Fruit fly (Drosophila melanogaster) whole organism, embryonic: ENCODE measurements around the gene CG34461.

Source experiments
- Abd-B ChIP-seq: fragments of 200-800 bp; sonication (Bioruptor generic); optimal IDR thresholded peaks from 2 replicates; lab custom pipeline; 2018; ENCODE audit warnings: missing biosample characterization, mild to moderate bottlenecking, missing genetic modification characterization, moderate library complexity
- Atf6 ChIP-seq: fragments of 200-800 bp; sonication (Bioruptor generic); IDR thresholded peaks from 2 replicates; pipeline ENCODE4 v1.3.6; 2022; ENCODE audit warnings: missing biosample characterization, missing genetic modification characterization
- CG10147 ChIP-seq: fragments of 200-800 bp; sonication (Bioruptor generic); optimal IDR thresholded peaks from 2 replicates; lab custom pipeline; 2019; ENCODE audit warnings: missing biosample characterization, mild to moderate bottlenecking, missing genetic modification characterization, moderate library complexity
- CG11504 ChIP-seq: fragments of 200-800 bp; sonication (Bioruptor generic); optimal IDR thresholded peaks from 3 replicates; lab custom pipeline; 2019; ENCODE audit warnings: missing biosample characterization, mild to moderate bottlenecking, missing genetic modification characterization, moderate library complexity
- CG12155 ChIP-seq: fragments of 200-800 bp; sonication (Bioruptor generic); optimal IDR thresholded peaks from 3 replicates; lab custom pipeline; 2016; ENCODE audit warnings: missing biosample characterization, missing genetic modification characterization
- CG12236 ChIP-seq: fragments of 200-800 bp; sonication (Bioruptor generic); optimal IDR thresholded peaks from 2 replicates; lab custom pipeline; 2016; ENCODE audit warnings: missing biosample characterization, missing genetic modification characterization
- CG12391 ChIP-seq: fragments of 200-800 bp; sonication (Bioruptor generic); optimal IDR thresholded peaks from 3 replicates; lab custom pipeline; 2018; ENCODE audit warnings: missing biosample characterization, mild to moderate bottlenecking, missing genetic modification characterization, moderate library complexity
- CG12659 ChIP-seq: fragments of 200-800 bp; sonication (Bioruptor generic); optimal IDR thresholded peaks from 3 replicates; lab custom pipeline; 2017; ENCODE audit warnings: mild to moderate bottlenecking, missing biosample characterization, missing genetic modification reagents, missing genetic modification characterization
- CG13424 ChIP-seq: fragments of 200-800 bp; sonication (Bioruptor generic); optimal IDR thresholded peaks from 2 replicates; lab custom pipeline; 2019; ENCODE audit warnings: missing biosample characterization, mild to moderate bottlenecking, missing genetic modification characterization, moderate library complexity
- CG17361 ChIP-seq: fragments of 200-800 bp; sonication (Bioruptor generic); IDR thresholded peaks from 3 replicates; pipeline ENCODE4 v1.3.6; 2022; ENCODE audit warnings: missing biosample characterization, missing genetic modification characterization
- CG18764 ChIP-seq: fragments of 200-800 bp; sonication (Bioruptor generic); optimal IDR thresholded peaks from 3 replicates; lab custom pipeline; 2016; ENCODE audit warnings: missing biosample characterization, missing genetic modification characterization
- CG2678 ChIP-seq: fragments of 200-800 bp; sonication (Bioruptor generic); optimal IDR thresholded peaks from 3 replicates; lab custom pipeline; 2019; ENCODE audit warnings: missing biosample characterization, mild to moderate bottlenecking, missing genetic modification characterization, moderate library complexity
- CG30020 ChIP-seq: fragments of 200-800 bp; optimal IDR thresholded peaks from 2 replicates; lab custom pipeline; 2019; ENCODE audit warnings: missing biosample characterization, mild to moderate bottlenecking, missing genetic modification characterization, moderate library complexity
- CG30403 ChIP-seq: fragments of 200-800 bp; sonication (Bioruptor generic); optimal IDR thresholded peaks from 3 replicates; lab custom pipeline; 2016; ENCODE audit warnings: missing biosample characterization, missing genetic modification characterization
- CG31441 ChIP-seq: fragments of 200-800 bp; sonication (Bioruptor generic); IDR thresholded peaks from 2 replicates; pipeline ENCODE4 v1.3.6; 2022; ENCODE audit warnings: missing biosample characterization, missing genetic modification characterization
- CG32772 ChIP-seq: fragments of 200-800 bp; sonication (Bioruptor generic); IDR thresholded peaks from 2 replicates; pipeline ENCODE4 v1.3.6; 2022; ENCODE audit warnings: missing biosample characterization, missing genetic modification characterization
- CG3281 ChIP-seq: fragments of 200-800 bp; sonication (Bioruptor generic); optimal IDR thresholded peaks from 3 replicates; lab custom pipeline; 2017; ENCODE audit warnings: missing biosample characterization, mild to moderate bottlenecking, missing genetic modification characterization
- CG33213 ChIP-seq: fragments of 200-800 bp; sonication (Bioruptor generic); optimal IDR thresholded peaks from 3 replicates; lab custom pipeline; 2016; ENCODE audit warnings: missing biosample characterization, missing genetic modification characterization
- CG5245 ChIP-seq: fragments of 200-800 bp; sonication (Bioruptor generic); optimal IDR thresholded peaks from 3 replicates; lab custom pipeline; 2016; ENCODE audit warnings: missing biosample characterization, missing genetic modification characterization
- CG9932 ChIP-seq: fragments of 200-800 bp; sonication (Bioruptor generic); IDR thresholded peaks from 2 replicates; pipeline ENCODE4 v1.3.6; 2022; ENCODE audit warnings: missing biosample characterization, missing genetic modification characterization
- CoRest ChIP-seq: fragments of 200-800 bp; sonication (Bioruptor generic); optimal IDR thresholded peaks from 3 replicates; lab custom pipeline; 2018; ENCODE audit warnings: missing biosample characterization, mild to moderate bottlenecking, missing genetic modification characterization, moderate library complexity
- Dek ChIP-seq: fragments of 200-800 bp; sonication (Bioruptor generic); optimal IDR thresholded peaks from 3 replicates; lab custom pipeline; 2019; ENCODE audit warnings: missing biosample characterization, mild to moderate bottlenecking, missing genetic modification characterization, moderate library complexity
- Hr3 ChIP-seq: fragments of 200-800 bp; sonication (Bioruptor generic); optimal IDR thresholded peaks from 3 replicates; lab custom pipeline; 2016; ENCODE audit warnings: missing biosample characterization, missing genetic modification characterization
- Hr51 ChIP-seq, 2 experiments: fragments of 200-800 bp; sonication (Bioruptor generic); optimal IDR thresholded peaks; 2 replicates in 1 of 2; 3 replicates in 1 of 2; lab custom pipeline; 2016 to 2018; ENCODE audit warnings: missing biosample characterization in 2 of 2, missing genetic modification characterization in 2 of 2, mild to moderate bottlenecking in 1 of 2, moderate library complexity in 1 of 2
- Hsf ChIP-seq: fragments of 200-800 bp; sonication (Bioruptor generic); optimal IDR thresholded peaks from 3 replicates; lab custom pipeline; 2016; ENCODE audit warnings: missing biosample characterization, missing genetic modification characterization
- Myb ChIP-seq: fragments of 200-800 bp; sonication (Bioruptor generic); optimal IDR thresholded peaks from 2 replicates; lab custom pipeline; 2016; ENCODE audit warnings: missing biosample characterization, missing genetic modification characterization
- NfI ChIP-seq: fragments of 200-800 bp; sonication (Bioruptor generic); optimal IDR thresholded peaks from 3 replicates; lab custom pipeline; 2018; ENCODE audit warnings: missing biosample characterization, mild to moderate bottlenecking, missing genetic modification characterization, moderate library complexity
- Sox102F ChIP-seq: fragments of 200-800 bp; sonication (Bioruptor generic); optimal IDR thresholded peaks from 2 replicates; lab custom pipeline; 2018; ENCODE audit warnings: missing biosample characterization, mild to moderate bottlenecking, missing genetic modification characterization, moderate library complexity
- ase ChIP-seq: fragments of 200-800 bp; sonication (Bioruptor generic); IDR thresholded peaks from 3 replicates; pipeline ENCODE4 v1.3.6; 2022; ENCODE audit warnings: missing biosample characterization, missing genetic modification characterization
- az2 ChIP-seq: fragments of 200-800 bp; sonication (Bioruptor generic); optimal IDR thresholded peaks from 3 replicates; lab custom pipeline; 2016; ENCODE audit warnings: missing biosample characterization, missing genetic modification characterization
- chinmo ChIP-seq: fragments of 200-800 bp; sonication (Bioruptor generic); IDR thresholded peaks from 4 replicates; pipeline ENCODE4 v1.3.6; 2022; ENCODE audit warnings: missing biosample characterization, missing genetic modification characterization; ENCODE audit not compliant: partially characterized antibody
- disco-r ChIP-seq: fragments of 200-800 bp; sonication (Bioruptor generic); optimal IDR thresholded peaks from 2 replicates; lab custom pipeline; 2016; ENCODE audit warnings: missing biosample characterization, missing genetic modification characterization
- dmrt99B ChIP-seq: fragments of 200-800 bp; sonication (Bioruptor generic); optimal IDR thresholded peaks from 2 replicates; lab custom pipeline; 2018; ENCODE audit warnings: missing biosample characterization, mild to moderate bottlenecking, missing genetic modification characterization, moderate library complexity
- dpn ChIP-seq, 2 experiments: fragments of 200-800 bp; sonication (Bioruptor generic); optimal IDR thresholded peaks; 3 replicates each; lab custom pipeline; 2016; ENCODE audit warnings: missing biosample characterization in 2 of 2, missing genetic modification characterization in 2 of 2
- en ChIP-seq: fragments of 200-800 bp; sonication (Bioruptor generic); optimal IDR thresholded peaks from 2 replicates; lab custom pipeline; 2016; ENCODE audit warnings: missing biosample characterization, missing genetic modification characterization
- exex ChIP-seq: fragments of 200-800 bp; sonication (Bioruptor generic); optimal IDR thresholded peaks from 4 replicates; lab custom pipeline; 2018; ENCODE audit warnings: missing biosample characterization, mild to moderate bottlenecking, missing genetic modification characterization, moderate library complexity
- gem ChIP-seq: fragments of 200-800 bp; sonication (Bioruptor generic); optimal IDR thresholded peaks from 2 replicates; lab custom pipeline; 2019; ENCODE audit warnings: missing biosample characterization, mild to moderate bottlenecking, missing genetic modification characterization, moderate library complexity
- ind ChIP-seq: fragments of 200-800 bp; sonication (Bioruptor generic); optimal IDR thresholded peaks from 3 replicates; lab custom pipeline; 2016; ENCODE audit warnings: missing biosample characterization, missing genetic modification characterization
- kay ChIP-seq: fragments of 200-800 bp; sonication (Bioruptor generic); optimal IDR thresholded peaks from 2 replicates; lab custom pipeline; 2016; ENCODE audit warnings: missing biosample characterization, missing genetic modification characterization
- lab ChIP-seq: fragments of 200-800 bp; sonication (Bioruptor generic); optimal IDR thresholded peaks from 3 replicates; lab custom pipeline; 2017; ENCODE audit warnings: missing biosample characterization, missing genetic modification characterization, mild to moderate bottlenecking, moderate library complexity, missing genetic modification reagents
- lmd ChIP-seq: fragments of 200-800 bp; sonication (Bioruptor generic); IDR thresholded peaks from 2 replicates; pipeline ENCODE4 v1.3.6; 2022; ENCODE audit warnings: missing biosample characterization, missing genetic modification characterization
- mam ChIP-seq: fragments of 200-800 bp; sonication (Bioruptor generic); optimal IDR thresholded peaks from 3 replicates; lab custom pipeline; 2016; ENCODE audit warnings: missing biosample characterization, missing genetic modification characterization
- nmo ChIP-seq: fragments of 200-800 bp; sonication (Bioruptor generic); optimal IDR thresholded peaks from 2 replicates; lab custom pipeline; 2018; ENCODE audit warnings: missing biosample characterization, mild to moderate bottlenecking, missing genetic modification characterization, moderate library complexity
- peb ChIP-seq: fragments of 200-800 bp; sonication (Bioruptor generic); IDR thresholded peaks from 2 replicates; pipeline ENCODE4 v1.3.6; 2022; ENCODE audit warnings: missing biosample characterization, missing genetic modification characterization
- phol ChIP-seq: fragments of 200-800 bp; sonication (Bioruptor generic); optimal IDR thresholded peaks from 3 replicates; lab custom pipeline; 2018; ENCODE audit warnings: missing biosample characterization, mild to moderate bottlenecking, missing genetic modification characterization, moderate library complexity
- row ChIP-seq: fragments of 200-800 bp; sonication (Bioruptor generic); IDR thresholded peaks from 3 replicates; pipeline ENCODE4 v1.3.6; 2022; ENCODE audit warnings: missing biosample characterization, missing genetic modification characterization
- sens ChIP-seq: fragments of 200-800 bp; sonication (Bioruptor generic); peaks from one replicate; lab custom pipeline; 2016; ENCODE audit warnings: missing biosample characterization, missing genetic modification characterization
- sim ChIP-seq: fragments of 200-800 bp; sonication (Bioruptor generic); IDR thresholded peaks from 2 replicates; pipeline ENCODE4 v1.3.6; 2022; ENCODE audit warnings: missing biosample characterization, missing genetic modification characterization
- tap ChIP-seq: fragments of 200-800 bp; optimal IDR thresholded peaks from 3 replicates; lab custom pipeline; 2019; ENCODE audit warnings: missing biosample characterization, mild to moderate bottlenecking, missing genetic modification characterization, moderate library complexity

The CG34461 gene

DNA sequence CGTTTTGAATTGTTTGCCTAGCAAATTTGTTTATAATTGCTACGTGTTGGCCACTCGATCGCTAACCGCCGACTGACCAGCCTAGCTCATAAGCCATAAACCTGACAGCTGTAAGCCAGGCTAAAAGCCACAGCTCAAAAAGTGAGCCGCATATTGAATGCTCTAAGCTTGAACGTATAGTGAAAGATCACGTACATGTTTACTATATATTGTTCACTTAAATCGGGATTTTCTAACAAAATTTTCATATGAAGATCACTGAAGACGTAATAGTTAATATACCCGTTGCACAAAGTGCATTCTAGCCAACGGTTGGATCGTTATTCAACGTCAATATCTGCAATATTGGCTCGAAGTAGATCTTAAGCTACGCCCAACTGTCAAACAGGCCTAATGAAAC, 39.3 kb upstream of the CG34461 start (continued):
- TF ChIP-seq CG30020 (tag; lab: Kevin White, UChicago): no peak
- no peak for TF ChIP-seq az2
- TF ChIP-seq NfI (GFP tag; lab: Kevin White, UChicago): no peak

DNA sequence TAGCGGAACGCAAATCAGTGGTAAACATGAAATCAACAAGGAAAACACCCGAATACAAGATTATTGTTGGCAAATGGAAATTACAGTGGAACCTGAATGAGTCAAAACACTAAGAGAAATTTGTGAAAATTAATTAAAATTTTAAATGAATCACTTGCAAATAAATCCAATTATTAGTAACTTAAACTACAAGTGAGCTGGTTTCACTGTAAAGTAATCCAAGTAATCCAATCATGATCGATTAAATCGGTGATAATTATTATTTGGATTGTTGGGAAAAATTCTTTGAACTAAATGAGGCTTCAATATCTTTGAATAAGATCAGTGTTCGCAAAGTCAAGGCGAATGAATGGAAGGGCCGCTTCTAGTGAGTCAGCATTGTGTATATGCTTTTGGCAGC, 37.3 kb upstream of the CG34461 start:
- peak; percentile 36 for TF ChIP-seq CG13424 (tag; lab: Kevin White, UChicago)
- 0 out of 3 replicates have a peak, but pooled peaks have one; percentile 19 for TF ChIP-seq ase (GFP tag; lab: Robert Waterston, UW)
- TF ChIP-seq dmrt99B (tag; lab: Kevin White, UChicago): peak; percentile 17
- peak; percentile 58 for TF ChIP-seq Atf6 (GFP tag; lab: Robert Waterston, UW)
- TF ChIP-seq CG5245: no peak
- no peak for TF ChIP-seq disco-r (GFP tag; lab: Kevin White, UChicago)
- TF ChIP-seq CG12391: peak; percentile 12
- no peak for TF ChIP-seq Abd-B
- peak; percentile 13 for TF ChIP-seq CG12155 (GFP tag; lab: Kevin White, UChicago)
- peak; percentile 51 for TF ChIP-seq row (GFP tag; lab: Robert Waterston, UW)
- no peak for TF ChIP-seq chinmo (GFP tag; lab: Robert Waterston, UW)
- TF ChIP-seq phol (tag; lab: Kevin White, UChicago): peak; percentile 2
- TF ChIP-seq CG2678: peak; percentile 48
- TF ChIP-seq tap: peak; percentile 5
- TF ChIP-seq CG17361 (GFP tag; lab: Robert Waterston, UW): 0 out of 3 replicates have a peak, but pooled peaks have one; percentile 17
- TF ChIP-seq CG33213: no peak
- peak; percentile 42 for TF ChIP-seq exex (tag; lab: Kevin White, UChicago)
- peak; percentile 34; the same call in 1 of the 2 replicates for TF ChIP-seq CG9932 (GFP tag; lab: Robert Waterston, UW)
- TF ChIP-seq nmo (GFP tag; lab: Kevin White, UChicago): peak; percentile 16
- peak in 1 of 2 experiments; percentile 11 for TF ChIP-seq dpn (GFP tag; optimal IDR thresholded peaks at IDR 0.05; lab: Kevin White, UChicago)
- no peak for TF ChIP-seq CG18764 (GFP tag; lab: Kevin White, UChicago)
- peak; percentile 3 for TF ChIP-seq Dek
- TF ChIP-seq CG32772: no peak
- TF ChIP-seq CG12236: no peak
- no peak for TF ChIP-seq en (GFP tag; lab: Kevin White, UChicago)
- TF ChIP-seq CG31441: 0 out of 2 replicates have a peak, but pooled peaks have one; percentile 14
- peak; percentile 29 for TF ChIP-seq CG30403 (GFP tag; lab: Kevin White, UChicago)
- TF ChIP-seq Sox102F (GFP tag; lab: Kevin White, UChicago): peak; percentile 52
- TF ChIP-seq lmd (GFP tag; lab: Robert Waterston, UW): peak; percentile 35; the same call in 1 of the 2 replicates
- no peak for TF ChIP-seq peb (GFP tag; lab: Robert Waterston, UW)
- TF ChIP-seq CG10147 (GFP tag; lab: Kevin White, UChicago): no peak
- peak; percentile 43 for TF ChIP-seq kay (GFP tag; lab: Kevin White, UChicago)
- peak; percentile 36 for TF ChIP-seq CG11504 (tag; lab: Kevin White, UChicago)
- TF ChIP-seq sens (GFP tag; lab: Kevin White, UChicago): peak; percentile 62
- TF ChIP-seq mam (GFP tag; lab: Kevin White, UChicago): peak; percentile 24
- no peak for TF ChIP-seq sim (GFP tag; lab: Robert Waterston, UW)
- TF ChIP-seq CG3281 (GFP tag; lab: Kevin White, UChicago): peak; percentile 22
- TF ChIP-seq Hr3 (GFP tag; lab: Kevin White, UChicago): peak; percentile 1
- TF ChIP-seq Myb (GFP tag; lab: Kevin White, UChicago): no peak
- peak; percentile 30 for TF ChIP-seq CoRest
- TF ChIP-seq ind (GFP tag; lab: Kevin White, UChicago): no peak
- TF ChIP-seq CG12659: peak; percentile 20
- TF ChIP-seq lab (GFP tag; lab: Kevin White, UChicago): peak; percentile 55
- TF ChIP-seq Hsf (GFP tag; lab: Kevin White, UChicago): peak; percentile 31
- peak; percentile 56 for TF ChIP-seq gem (tag; lab: Kevin White, UChicago)
- peak in 1 of 2 experiments; percentile 45 for TF ChIP-seq Hr51 (GFP tag; optimal IDR thresholded peaks at IDR 0.05; lab: Kevin White, UChicago)
